Fruit fly (Drosophila melanogaster): Measurements from ENCODE around the gene Trs33.

Trs33 gene

DNA sequence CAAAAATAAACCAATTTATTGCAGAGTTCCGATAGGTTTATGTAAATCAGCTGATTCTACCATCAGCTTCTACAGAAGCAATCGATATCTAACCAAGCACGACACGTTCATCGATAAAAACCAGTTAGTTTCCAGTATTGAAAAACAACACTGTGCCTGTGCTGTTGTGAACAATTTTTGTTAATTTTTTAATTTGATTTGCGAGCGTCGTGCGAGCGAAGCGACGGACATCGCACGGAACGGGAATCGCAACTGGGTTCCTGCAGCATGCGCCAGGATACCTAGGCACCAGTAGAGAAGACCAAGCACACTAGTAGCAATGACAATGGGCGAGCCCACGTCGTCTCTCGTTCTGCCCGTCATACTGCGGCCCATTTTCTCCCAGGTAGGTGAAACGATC is 21.0 kb upstream of the Trs33 start, which contains the start of the genes Ccm3 and CG6136 (continued):
- TF ChIP-seq sc (optimal IDR thresholded peaks at IDR 0.05) = no peak
- TF ChIP-seq sc (GFP tag; optimal IDR thresholded peaks at IDR 0.05) = no peak
- peak; percentile 43; the same call in 2 of the 3 replicates for TF ChIP-seq dysf (GFP tag; IDR thresholded peaks at IDR 0.05)
- no peak for TF ChIP-seq CkIIα-i1 (GFP tag; IDR thresholded peaks at IDR 0.05)
- no peak for TF ChIP-seq fd102C (GFP tag; optimal IDR thresholded peaks at IDR 0.05)
- peak; percentile 62 for TF ChIP-seq CG3995 (GFP tag; optimal IDR thresholded peaks at IDR 0.05)
- TF ChIP-seq ken (GFP tag; IDR thresholded peaks at IDR 0.05) = no peak
- TF ChIP-seq az2 (GFP tag; optimal IDR thresholded peaks at IDR 0.05) = no peak
- no peak for TF ChIP-seq h (optimal IDR thresholded peaks at IDR 0.05)
- peak; percentile 89 for TF ChIP-seq YL-1 (GFP tag; optimal IDR thresholded peaks at IDR 0.05)
- peak; percentile 25 for TF ChIP-seq phol (tag; optimal IDR thresholded peaks at IDR 0.05)
- no peak for TF ChIP-seq ap (GFP tag; IDR thresholded peaks at IDR 0.05)
- TF ChIP-seq usp (GFP tag; optimal IDR thresholded peaks at IDR 0.05) = no peak
- no peak for TF ChIP-seq CG2202 (tag; optimal IDR thresholded peaks at IDR 0.05)
- TF ChIP-seq BEAF-32 (GFP tag; optimal IDR thresholded peaks at IDR 0.05) = peak; percentile 89
- TF ChIP-seq CG8388 (GFP tag; optimal IDR thresholded peaks at IDR 0.05) = no peak
- TF ChIP-seq org-1 (GFP tag; optimal IDR thresholded peaks at IDR 0.05) = no peak
- no peak for TF ChIP-seq CG15479 (GFP tag; optimal IDR thresholded peaks at IDR 0.05)
- TF ChIP-seq grn (GFP tag; optimal IDR thresholded peaks at IDR 0.05) = no peak
- TF ChIP-seq Opbp (GFP tag; IDR thresholded peaks at IDR 0.05; ENCODE audit: partially characterized antibody) = peak; percentile 93
- no peak for TF ChIP-seq Hey (tag; optimal IDR thresholded peaks at IDR 0.05)
- no peak for TF ChIP-seq kay (GFP tag; optimal IDR thresholded peaks at IDR 0.05)
- TF ChIP-seq gt (GFP tag; IDR thresholded peaks at IDR 0.05) = no peak
- no peak for TF ChIP-seq CG12744 (GFP tag; optimal IDR thresholded peaks at IDR 0.05)
- no peak for TF ChIP-seq CG31388 (GFP tag; optimal IDR thresholded peaks at IDR 0.05)
- no peak for TF ChIP-seq scrt (GFP tag; optimal IDR thresholded peaks at IDR 0.05)
- peak; percentile 58 for TF ChIP-seq sug (tag; optimal IDR thresholded peaks at IDR 0.05)
- no peak for TF ChIP-seq CG8478 (optimal IDR thresholded peaks at IDR 0.05)
- peak; percentile 46 for TF ChIP-seq CG17328 (GFP tag; IDR thresholded peaks at IDR 0.05)
- peak; percentile 42 for TF ChIP-seq Fer3 (tag; optimal IDR thresholded peaks at IDR 0.05)
- TF ChIP-seq CG10431 (GFP tag; optimal IDR thresholded peaks at IDR 0.05) = no peak
- no peak for TF ChIP-seq zen (tag; optimal IDR thresholded peaks at IDR 0.05)
- no peak for TF ChIP-seq dimm (GFP tag; IDR thresholded peaks at IDR 0.05)
- TF ChIP-seq Atf6 (GFP tag; IDR thresholded peaks at IDR 0.05) = 0 out of 2 replicates have a peak, but pooled peaks have one; percentile 13
- TF ChIP-seq kah (GFP tag; optimal IDR thresholded peaks at IDR 0.05) = no peak
- no peak for TF ChIP-seq CG1529 (GFP tag; optimal IDR thresholded peaks at IDR 0.05)
- TF ChIP-seq CG16815 (GFP tag; optimal IDR thresholded peaks at IDR 0.05) = no peak
- TF ChIP-seq CG8281 (tag; optimal IDR thresholded peaks at IDR 0.05) = no peak
- no peak for TF ChIP-seq CG2875 (GFP tag; optimal IDR thresholded peaks at IDR 0.05)
- peak; percentile 52 for TF ChIP-seq CG17186 (GFP tag; optimal IDR thresholded peaks at IDR 0.05)
- TF ChIP-seq CG18262 (tag; optimal IDR thresholded peaks at IDR 0.05) = no peak
- no peak for TF ChIP-seq CG5245 (GFP tag; optimal IDR thresholded peaks at IDR 0.05)
- TF ChIP-seq ash1 (GFP tag; optimal IDR thresholded peaks at IDR 0.05) = no peak
- TF ChIP-seq CG32772 (GFP tag; IDR thresholded peaks at IDR 0.05) = no peak
- peak in 1 of 2 experiments; percentile 75 for TF ChIP-seq insv (GFP tag; optimal IDR thresholded peaks at IDR 0.05)
- no peak for TF ChIP-seq CG4820 (GFP tag; optimal IDR thresholded peaks at IDR 0.05)
- no peak for TF ChIP-seq fd64A (GFP tag; optimal IDR thresholded peaks at IDR 0.05)
- TF ChIP-seq CG13123 (GFP tag; optimal IDR thresholded peaks at IDR 0.05) = no peak
- TF ChIP-seq CG11093 (GFP tag; IDR thresholded peaks at IDR 0.05) = no peak
- TF ChIP-seq Hand (GFP tag; optimal IDR thresholded peaks at IDR 0.05) = no peak
- TF ChIP-seq Ptx1 (GFP tag; IDR thresholded peaks at IDR 0.05) = no peak
- TF ChIP-seq CG7372 (GFP tag; IDR thresholded peaks at IDR 0.05) = no peak
- no peak for TF ChIP-seq ssp (GFP tag; IDR thresholded peaks at IDR 0.05)

Measured in whole organism, embryonic.